In the genomic region with DNA sequence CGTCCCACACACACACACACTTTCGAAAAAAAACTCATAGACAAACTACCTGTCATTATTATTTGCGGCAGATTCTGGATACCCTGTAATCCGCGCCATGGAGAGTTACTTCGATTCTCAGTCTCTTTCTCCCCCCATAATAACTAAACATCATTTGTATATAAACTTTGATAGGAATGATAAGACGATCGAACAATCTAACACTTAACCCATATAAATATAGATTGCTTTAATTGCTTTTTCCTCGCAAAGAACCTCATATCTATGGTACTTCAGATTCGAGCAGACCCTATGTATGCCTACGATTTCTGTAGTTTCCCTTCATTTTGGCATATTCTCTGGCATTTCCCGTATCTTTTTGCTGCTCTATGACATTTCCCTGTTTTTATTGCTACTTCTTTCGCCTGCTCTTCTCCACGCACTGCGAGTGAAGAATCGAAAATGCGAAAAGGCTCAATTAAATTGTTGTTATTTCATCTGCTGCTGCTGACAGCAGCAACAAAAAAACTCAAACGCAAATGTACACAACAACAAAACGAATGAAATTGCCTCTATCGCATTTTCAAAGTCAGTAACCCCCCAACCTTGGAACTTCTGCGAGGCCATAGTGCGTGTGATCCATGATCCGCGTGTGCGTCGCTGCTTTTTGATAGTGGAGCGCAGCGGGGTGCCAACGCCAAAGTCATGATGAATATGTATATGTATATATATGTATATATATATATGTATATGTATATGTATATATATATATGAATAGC, we compare ENCODE assay signal across 1 fruit fly cellular context.
TF ChIP-seq lines count a peak whose summit lies in the region.

No protein-coding gene starts in this region.

TF ChIP-seq in whole organism, embryonic, 481 proteins besides CTCF, POLR2A, EP300 and RAD21 (continued from another document):
- no peak for TF ChIP-seq Ssrp (tag; optimal IDR thresholded peaks at IDR 0.05; lab: Kevin White, UChicago)
- TF ChIP-seq tll (GFP tag; optimal IDR thresholded peaks at IDR 0.05; lab: Kevin White, UChicago) = no peak
- peak; percentile 87 for TF ChIP-seq cwo (GFP tag; optimal IDR thresholded peaks at IDR 0.05; lab: Kevin White, UChicago)
- no peak for TF ChIP-seq CG14965 (GFP tag; optimal IDR thresholded peaks at IDR 0.05; lab: Kevin White, UChicago; ENCODE audit: borderline replicate concordance)
- TF ChIP-seq CG14050 (GFP tag; IDR thresholded peaks at IDR 0.05; lab: Robert Waterston, UW) = peak; percentile 53; the same call in 2 of the 3 replicates
- TF ChIP-seq shn (GFP tag; optimal IDR thresholded peaks at IDR 0.05; lab: Kevin White, UChicago) = peak; percentile 73
- peak; percentile 36 for TF ChIP-seq CrebB (tag; optimal IDR thresholded peaks at IDR 0.05; lab: Kevin White, UChicago)
- TF ChIP-seq CG4617 (GFP tag; optimal IDR thresholded peaks at IDR 0.05; lab: Kevin White, UChicago; ENCODE audit: borderline replicate concordance) = no peak
- peak; percentile 51 for TF ChIP-seq CG6683 (GFP tag; optimal IDR thresholded peaks at IDR 0.05; lab: Kevin White, UChicago)
- TF ChIP-seq insv (GFP tag; optimal IDR thresholded peaks at IDR 0.05; lab: Kevin White, UChicago) = no peak
- peak; percentile 34 for TF ChIP-seq pb (GFP tag; optimal IDR thresholded peaks at IDR 0.05; lab: Kevin White, UChicago)
- no peak for TF ChIP-seq CG8388 (GFP tag; optimal IDR thresholded peaks at IDR 0.05; lab: Kevin White, UChicago)
- no peak for TF ChIP-seq CG33557 (GFP tag; optimal IDR thresholded peaks at IDR 0.05; lab: Kevin White, UChicago)
- TF ChIP-seq CG12071 (GFP tag; optimal IDR thresholded peaks at IDR 0.05; lab: Kevin White, UChicago) = peak; percentile 68
- peak; percentile 54 for TF ChIP-seq Bteb2 (GFP tag; optimal IDR thresholded peaks at IDR 0.05; lab: Kevin White, UChicago)
- TF ChIP-seq CG13287 (GFP tag; IDR thresholded peaks at IDR 0.05; lab: Robert Waterston, UW; ENCODE audit: partially characterized antibody) = no peak
- TF ChIP-seq hth (optimal IDR thresholded peaks at IDR 0.05; lab: Kevin White, UChicago) = no peak
- no peak for TF ChIP-seq CG1832 (GFP tag; optimal IDR thresholded peaks at IDR 0.05; lab: Kevin White, UChicago)
- TF ChIP-seq ham (GFP tag; IDR thresholded peaks at IDR 0.05; lab: Robert Waterston, UW) = peak; percentile 71; the same call in 1 of the 2 replicates
- TF ChIP-seq klu (GFP tag; IDR thresholded peaks at IDR 0.05; lab: Robert Waterston, UW) = peak; percentile 73
- TF ChIP-seq CG10979 (tag; optimal IDR thresholded peaks at IDR 0.05; lab: Kevin White, UChicago) = no peak
- TF ChIP-seq CG16815 (GFP tag; optimal IDR thresholded peaks at IDR 0.05; lab: Kevin White, UChicago) = peak; percentile 55
- TF ChIP-seq ems (GFP tag; optimal IDR thresholded peaks at IDR 0.05; lab: Kevin White, UChicago) = peak; percentile 52
- peak; percentile 69 for TF ChIP-seq CG17385 (GFP tag; optimal IDR thresholded peaks at IDR 0.05; lab: Kevin White, UChicago)
- no peak for TF ChIP-seq oc (tag; optimal IDR thresholded peaks at IDR 0.05; lab: Kevin White, UChicago)
- TF ChIP-seq CG15696 (tag; optimal IDR thresholded peaks at IDR 0.05; lab: Kevin White, UChicago) = peak; percentile 30
- peak; percentile 93 for TF ChIP-seq gro (GFP tag; optimal IDR thresholded peaks at IDR 0.05; lab: Kevin White, UChicago)
- no peak for TF ChIP-seq CG4707 (GFP tag; optimal IDR thresholded peaks at IDR 0.05; lab: Kevin White, UChicago)
- peak; percentile 59; the same call in 1 of the 3 replicates for TF ChIP-seq H15 (GFP tag; IDR thresholded peaks at IDR 0.05; lab: Robert Waterston, UW)
- no peak for TF ChIP-seq CG2875 (GFP tag; optimal IDR thresholded peaks at IDR 0.05; lab: Kevin White, UChicago)
- peak; percentile 71 for TF ChIP-seq scrt (GFP tag; optimal IDR thresholded peaks at IDR 0.05; lab: Kevin White, UChicago)
- TF ChIP-seq CG4730 (GFP tag; IDR thresholded peaks at IDR 0.05; lab: Robert Waterston, UW) = peak; percentile 63
- peak; percentile 67 for TF ChIP-seq CG3995 (GFP tag; optimal IDR thresholded peaks at IDR 0.05; lab: Kevin White, UChicago)
- peak; percentile 27 for TF ChIP-seq CG30431 (GFP tag; optimal IDR thresholded peaks at IDR 0.05; lab: Kevin White, UChicago)
- TF ChIP-seq gce (GFP tag; IDR thresholded peaks at IDR 0.05; lab: Robert Waterston, UW) = no peak
- TF ChIP-seq fu2 (GFP tag; optimal IDR thresholded peaks at IDR 0.05; lab: Kevin White, UChicago) = peak; percentile 86
- TF ChIP-seq her (GFP tag; optimal IDR thresholded peaks at IDR 0.05; lab: Kevin White, UChicago) = peak; percentile 79
- TF ChIP-seq cato (GFP tag; optimal IDR thresholded peaks at IDR 0.05; lab: Kevin White, UChicago; ENCODE audit: borderline replicate concordance) = no peak
- peak; percentile 29 for TF ChIP-seq CG11723 (GFP tag; optimal IDR thresholded peaks at IDR 0.05; lab: Kevin White, UChicago)
- peak; percentile 45 for TF ChIP-seq CG4424 (GFP tag; optimal IDR thresholded peaks at IDR 0.05; lab: Kevin White, UChicago)
- TF ChIP-seq CG42726 (GFP tag; IDR thresholded peaks at IDR 0.05; lab: Robert Waterston, UW; ENCODE audit: partially characterized antibody) = no peak
- TF ChIP-seq Ets65A (GFP tag; lab: Kevin White, UChicago) = peak; percentile 94
- TF ChIP-seq Neu2 (GFP tag; optimal IDR thresholded peaks at IDR 0.05; lab: Kevin White, UChicago; ENCODE audit: borderline replicate concordance) = no peak
- no peak for TF ChIP-seq NC2α (GFP tag; optimal IDR thresholded peaks at IDR 0.05; lab: Kevin White, UChicago)
- TF ChIP-seq lov (optimal IDR thresholded peaks at IDR 0.05; lab: Kevin White, UChicago) = no peak
- no peak for TF ChIP-seq lov (GFP tag; IDR thresholded peaks at IDR 0.05; lab: Robert Waterston, UW)
- TF ChIP-seq chif (GFP tag; optimal IDR thresholded peaks at IDR 0.05; lab: Kevin White, UChicago) = peak in 1 of 2 experiments; percentile 65
- peak; percentile 41 for TF ChIP-seq CG16863 (GFP tag; optimal IDR thresholded peaks at IDR 0.05; lab: Kevin White, UChicago)
- TF ChIP-seq CG7928 (GFP tag; optimal IDR thresholded peaks at IDR 0.05; lab: Kevin White, UChicago) = peak; percentile 47
- no peak for TF ChIP-seq CG5245 (GFP tag; optimal IDR thresholded peaks at IDR 0.05; lab: Kevin White, UChicago)
- TF ChIP-seq CG7963 (GFP tag; IDR thresholded peaks at IDR 0.05; lab: Robert Waterston, UW; ENCODE audit: partially characterized antibody) = no peak
- TF ChIP-seq CG15011 (GFP tag; optimal IDR thresholded peaks at IDR 0.05; lab: Kevin White, UChicago) = peak; percentile 49
- TF ChIP-seq dpn (GFP tag; optimal IDR thresholded peaks at IDR 0.05; lab: Kevin White, UChicago) = peak; percentile 66 to 88
- TF ChIP-seq CG6689 (GFP tag; IDR thresholded peaks at IDR 0.05; lab: Robert Waterston, UW) = peak; percentile 73
- TF ChIP-seq dmrt99B (tag; optimal IDR thresholded peaks at IDR 0.05; lab: Kevin White, UChicago) = peak; percentile 65
- TF ChIP-seq CG6765 (GFP tag; optimal IDR thresholded peaks at IDR 0.05; lab: Kevin White, UChicago) = peak; percentile 79
- TF ChIP-seq CG2120 (GFP tag; optimal IDR thresholded peaks at IDR 0.05; lab: Kevin White, UChicago) = peak; percentile 97
- peak; percentile 42 for TF ChIP-seq CG18011 (GFP tag; optimal IDR thresholded peaks at IDR 0.05; lab: Kevin White, UChicago)
- peak; percentile 54 for TF ChIP-seq CG6813 (GFP tag; optimal IDR thresholded peaks at IDR 0.05; lab: Kevin White, UChicago)
- TF ChIP-seq gsb-n (tag; optimal IDR thresholded peaks at IDR 0.05; lab: Kevin White, UChicago) = no peak
- TF ChIP-seq CG8765 (GFP tag; IDR thresholded peaks at IDR 0.05; lab: Robert Waterston, UW) = peak; percentile 42; the same call in 1 of the 2 replicates
- TF ChIP-seq CG7556 (GFP tag; optimal IDR thresholded peaks at IDR 0.05; lab: Kevin White, UChicago) = peak; percentile 65
- no peak for TF ChIP-seq vnd (GFP tag; IDR thresholded peaks at IDR 0.05; lab: Robert Waterston, UW; ENCODE audit: partially characterized antibody)
- no peak for TF ChIP-seq sc (optimal IDR thresholded peaks at IDR 0.05; lab: Kevin White, UChicago)
- TF ChIP-seq sc (GFP tag; optimal IDR thresholded peaks at IDR 0.05; lab: Kevin White, UChicago) = no peak
- TF ChIP-seq B-H2 (GFP tag; optimal IDR thresholded peaks at IDR 0.05; lab: Kevin White, UChicago) = peak; percentile 25
- no peak for TF ChIP-seq nerfin-2 (GFP tag; IDR thresholded peaks at IDR 0.05; lab: Robert Waterston, UW; ENCODE audit: partially characterized antibody)
- no peak for TF ChIP-seq mld (GFP tag; IDR thresholded peaks at IDR 0.05; lab: Robert Waterston, UW; ENCODE audit: partially characterized antibody)
- TF ChIP-seq CG2712 (tag; optimal IDR thresholded peaks at IDR 0.05; lab: Kevin White, UChicago) = peak; percentile 32
- no peak for TF ChIP-seq Dll (GFP tag; IDR thresholded peaks at IDR 0.05; lab: Robert Waterston, UW; ENCODE audit: partially characterized antibody)
- peak; percentile 29 for TF ChIP-seq dm (GFP tag; optimal IDR thresholded peaks at IDR 0.05; lab: Kevin White, UChicago)
- peak; percentile 18; the same call in 1 of the 2 replicates for TF ChIP-seq GATAe (GFP tag; conservative IDR thresholded peaks at IDR 0.05; lab: Robert Waterston, UW)
- peak; percentile 43 for TF ChIP-seq az2 (GFP tag; optimal IDR thresholded peaks at IDR 0.05; lab: Kevin White, UChicago)
- peak; percentile 36 for TF ChIP-seq ssp (GFP tag; IDR thresholded peaks at IDR 0.05; lab: Robert Waterston, UW)
- TF ChIP-seq NfI (GFP tag; optimal IDR thresholded peaks at IDR 0.05; lab: Kevin White, UChicago) = peak; percentile 64
- TF ChIP-seq Camta (GFP tag; optimal IDR thresholded peaks at IDR 0.05; lab: Kevin White, UChicago) = peak; percentile 67
- TF ChIP-seq sqz (GFP tag; optimal IDR thresholded peaks at IDR 0.05; lab: Kevin White, UChicago) = no peak
- no peak for TF ChIP-seq amos (GFP tag; IDR thresholded peaks at IDR 0.05; lab: Robert Waterston, UW; ENCODE audit: partially characterized antibody)
- TF ChIP-seq CG18599 (GFP tag; optimal IDR thresholded peaks at IDR 0.05; lab: Kevin White, UChicago) = peak; percentile 91
- TF ChIP-seq nerfin-1 (tag; optimal IDR thresholded peaks at IDR 0.05; lab: Kevin White, UChicago) = no peak
- TF ChIP-seq Hr3 (GFP tag; optimal IDR thresholded peaks at IDR 0.05; lab: Kevin White, UChicago) = peak; percentile 57
- TF ChIP-seq tap (tag; optimal IDR thresholded peaks at IDR 0.05; lab: Kevin White, UChicago) = peak; percentile 46
- TF ChIP-seq otp (GFP tag; IDR thresholded peaks at IDR 0.05; lab: Robert Waterston, UW) = no peak
- TF ChIP-seq Atf6 (GFP tag; IDR thresholded peaks at IDR 0.05; lab: Robert Waterston, UW) = peak; percentile 90
- TF ChIP-seq tna (GFP tag; IDR thresholded peaks at IDR 0.05; lab: Robert Waterston, UW; ENCODE audit: partially characterized antibody) = no peak
- no peak for TF ChIP-seq fd64A (GFP tag; optimal IDR thresholded peaks at IDR 0.05; lab: Kevin White, UChicago)
- peak; percentile 66; the same call in 1 of the 2 replicates for TF ChIP-seq toy (GFP tag; IDR thresholded peaks at IDR 0.05; lab: Robert Waterston, UW)
- TF ChIP-seq HmgD (GFP tag; optimal IDR thresholded peaks at IDR 0.05; lab: Kevin White, UChicago) = peak; percentile 64
- TF ChIP-seq Xrp1 (GFP tag; IDR thresholded peaks at IDR 0.05; lab: Robert Waterston, UW) = peak; percentile 61
- TF ChIP-seq Hsf (GFP tag; optimal IDR thresholded peaks at IDR 0.05; lab: Kevin White, UChicago) = peak; percentile 77
- peak; percentile 39 for TF ChIP-seq Sox102F (GFP tag; optimal IDR thresholded peaks at IDR 0.05; lab: Kevin White, UChicago)
- TF ChIP-seq CG7357 (GFP tag; IDR thresholded peaks at IDR 0.05; lab: Robert Waterston, UW) = peak; percentile 65
- no peak for TF ChIP-seq gt (GFP tag; IDR thresholded peaks at IDR 0.05; lab: Robert Waterston, UW)
- no peak for TF ChIP-seq da (GFP tag; optimal IDR thresholded peaks at IDR 0.05; lab: Kevin White, UChicago)
- TF ChIP-seq CG9817 (tag; optimal IDR thresholded peaks at IDR 0.05; lab: Kevin White, UChicago) = peak; percentile 77
